Fruit fly (Drosophila melanogaster): Measurements from ENCODE around the gene CG7208.

CG7208 gene

dm6 chr3R:18188702-18189125, 3.2 kb upstream of the CG7208 start, which contains the start of the genes CG12321 and MED17 (continued):
- TF ChIP-seq fu2 (GFP tag; optimal IDR thresholded peaks at IDR 0.05) (peak; percentile 62), Dfd (GFP tag; optimal IDR thresholded peaks at IDR 0.05) (no peak), Dip3 (GFP tag; optimal IDR thresholded peaks at IDR 0.05) (peak; percentile 77), ftz-f1 (GFP tag; optimal IDR thresholded peaks at IDR 0.05) (no peak), aop (GFP tag; IDR thresholded peaks at IDR 0.05) (no peak), Oli (tag; optimal IDR thresholded peaks at IDR 0.05) (peak; percentile 89), CG42726 (GFP tag; IDR thresholded peaks at IDR 0.05; ENCODE audit: partially characterized antibody) (no peak), bowl (GFP tag; IDR thresholded peaks at IDR 0.05) (no peak), crc (GFP tag; optimal IDR thresholded peaks at IDR 0.05) (peak; percentile 25), CG1792 (GFP tag; optimal IDR thresholded peaks at IDR 0.05) (peak; percentile 10), az2 (GFP tag; optimal IDR thresholded peaks at IDR 0.05) (peak; percentile 91), CG7987 (GFP tag; optimal IDR thresholded peaks at IDR 0.05) (peak; percentile 66), CG12744 (GFP tag; optimal IDR thresholded peaks at IDR 0.05) (peak; percentile 49), rib (GFP tag; IDR thresholded peaks at IDR 0.05) (peak; percentile 54), sens-2 (GFP tag; IDR thresholded peaks at IDR 0.05) (no peak; the same call in 1 of the 2 replicates), Trl (optimal IDR thresholded peaks at IDR 0.05) (no peak), Trl (GFP tag; optimal IDR thresholded peaks at IDR 0.05) (peak; percentile 19), CG6791 (GFP tag; IDR thresholded peaks at IDR 0.05; ENCODE audit: partially characterized antibody) (no peak), chif (GFP tag; optimal IDR thresholded peaks at IDR 0.05) (peak in 1 of 2 experiments; percentile 49), shn (GFP tag; optimal IDR thresholded peaks at IDR 0.05) (peak; percentile 34), gsb-n (tag; optimal IDR thresholded peaks at IDR 0.05) (peak; percentile 70), Dll (GFP tag; IDR thresholded peaks at IDR 0.05; ENCODE audit: partially characterized antibody) (0 out of 4 replicates have a peak, but pooled peaks have one; percentile 45), CG6272 (GFP tag; IDR thresholded peaks at IDR 0.05) (peak; percentile 86), ham (GFP tag; IDR thresholded peaks at IDR 0.05) (no peak), HLH54F (GFP tag; optimal IDR thresholded peaks at IDR 0.05) (peak; percentile 74), HmgZ (tag; optimal IDR thresholded peaks at IDR 0.05) (peak; percentile 71), HLH3B (GFP tag; IDR thresholded peaks at IDR 0.05) (peak; percentile 85), sisA (GFP tag; IDR thresholded peaks at IDR 0.05) (peak; percentile 90), CG6175 (GFP tag; IDR thresholded peaks at IDR 0.05) (peak; percentile 79; the same call in 2 of the 3 replicates), CG13123 (GFP tag; optimal IDR thresholded peaks at IDR 0.05) (peak; percentile 85), Ets65A (GFP tag) (peak; percentile 98), Asciz (GFP tag; optimal IDR thresholded peaks at IDR 0.05) (peak; percentile 78), CG12071 (GFP tag; optimal IDR thresholded peaks at IDR 0.05) (no peak), CG17361 (GFP tag; IDR thresholded peaks at IDR 0.05) (peak; percentile 96), lov (optimal IDR thresholded peaks at IDR 0.05) (no peak), lov (GFP tag; IDR thresholded peaks at IDR 0.05) (peak; percentile 74; the same call in 1 of the 3 replicates), ems (GFP tag; optimal IDR thresholded peaks at IDR 0.05) (no peak), E2f1 (GFP tag; IDR thresholded peaks at IDR 0.05) (peak; percentile 88), CG7839 (tag; optimal IDR thresholded peaks at IDR 0.05) (peak; percentile 86), Meics (GFP tag; optimal IDR thresholded peaks at IDR 0.05) (peak; percentile 100), CG31441 (GFP tag; IDR thresholded peaks at IDR 0.05) (peak; percentile 87), sd (tag; optimal IDR thresholded peaks at IDR 0.05) (peak; percentile 71), CG33213 (GFP tag; optimal IDR thresholded peaks at IDR 0.05) (peak; percentile 47), caup (GFP tag; optimal IDR thresholded peaks at IDR 0.05; ENCODE audit: severe bottlenecking) (peak; percentile 88), gem (tag; optimal IDR thresholded peaks at IDR 0.05) (peak; percentile 92), Blimp-1 (GFP tag; optimal IDR thresholded peaks at IDR 0.05) (peak; percentile 84), CG1233 (GFP tag; optimal IDR thresholded peaks at IDR 0.05) (peak; percentile 79), CG10366 (GFP tag; IDR thresholded peaks at IDR 0.05) (peak; percentile 82), CG4424 (GFP tag; optimal IDR thresholded peaks at IDR 0.05) (peak; percentile 91), CG10979 (tag; optimal IDR thresholded peaks at IDR 0.05) (peak; percentile 85), CG17912 (GFP tag; optimal IDR thresholded peaks at IDR 0.05) (peak; percentile 43), MBD-R2 (GFP tag; IDR thresholded peaks at IDR 0.05) (peak; percentile 86)
